Fruit fly (Drosophila melanogaster): ENCODE results near the gene CG34345.
A peak's percentile ranks its signal among the peaks of the same experiment; 100 is the strongest.

CG34345 gene

DNA sequence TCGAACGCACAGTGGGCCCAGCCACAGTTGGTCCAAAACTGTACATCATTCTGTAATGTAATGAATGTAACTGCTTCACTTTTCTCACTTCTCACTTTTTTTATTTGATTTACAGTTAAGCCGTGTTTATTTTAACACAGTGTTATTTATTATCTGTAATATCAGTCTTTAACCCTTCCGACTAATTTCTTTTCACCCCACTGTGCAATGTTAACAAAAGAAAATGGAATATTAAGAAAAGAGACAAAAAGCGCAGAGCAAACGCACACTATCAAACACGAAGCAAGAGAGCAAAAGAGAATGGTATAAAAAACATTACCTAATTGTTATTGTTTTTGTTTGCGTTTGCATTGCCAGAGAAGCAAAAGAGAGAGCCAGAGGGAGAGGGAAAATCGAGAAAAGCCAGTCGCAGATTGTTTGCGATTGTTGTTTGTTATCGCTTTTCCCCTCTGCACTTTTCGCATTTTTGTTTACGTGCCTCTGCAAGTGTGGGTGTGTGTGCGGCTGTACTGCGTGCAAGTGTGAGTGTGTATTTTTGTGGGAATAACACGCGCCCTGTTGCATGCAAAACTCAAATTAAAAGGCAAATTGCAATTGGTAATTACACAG, 24.3 kb downstream of the CG34345 start (continued):
- TF ChIP-seq pb (GFP tag; optimal IDR thresholded peaks at IDR 0.05), result peak; percentile 98
- peak; percentile 94 for TF ChIP-seq zfh2 (GFP tag; optimal IDR thresholded peaks at IDR 0.05)
- no peak for TF ChIP-seq CG8478 (optimal IDR thresholded peaks at IDR 0.05)
- peak; percentile 94 for TF ChIP-seq Mrtf (GFP tag; IDR thresholded peaks at IDR 0.05)
- peak; percentile 96 for TF ChIP-seq esg (GFP tag; conservative IDR thresholded peaks at IDR 0.05)
- peak; percentile 97 for TF ChIP-seq fd64A (GFP tag; optimal IDR thresholded peaks at IDR 0.05)
- TF ChIP-seq Hr39 (optimal IDR thresholded peaks at IDR 0.05), result no peak
- peak in 1 of 2 experiments; percentile 99 for TF ChIP-seq eve (GFP tag; optimal IDR thresholded peaks at IDR 0.05)
- peak; percentile 97 for TF ChIP-seq E2f1 (GFP tag; IDR thresholded peaks at IDR 0.05)
- TF ChIP-seq sisA (GFP tag; IDR thresholded peaks at IDR 0.05), result peak; percentile 97
- peak; percentile 95 for TF ChIP-seq CG9817 (tag; optimal IDR thresholded peaks at IDR 0.05)
- peak; percentile 98 to 99 for TF ChIP-seq Hr51 (GFP tag; optimal IDR thresholded peaks at IDR 0.05)
- peak; percentile 98 for TF ChIP-seq CG11504 (tag; optimal IDR thresholded peaks at IDR 0.05)
- peak; percentile 97 for TF ChIP-seq zen (tag; optimal IDR thresholded peaks at IDR 0.05)
- TF ChIP-seq CG11723 (GFP tag; optimal IDR thresholded peaks at IDR 0.05), result peak; percentile 98
- peak; percentile 96 for TF ChIP-seq Aef1 (GFP tag; IDR thresholded peaks at IDR 0.05)
- peak; percentile 99 for TF ChIP-seq CG2712 (tag; optimal IDR thresholded peaks at IDR 0.05)
- TF ChIP-seq Hr78 (GFP tag; optimal IDR thresholded peaks at IDR 0.05), result peak in 1 of 2 experiments; percentile 95
- peak; percentile 98 for TF ChIP-seq CG14441 (GFP tag; IDR thresholded peaks at IDR 0.05)
- TF ChIP-seq Neu2 (GFP tag; optimal IDR thresholded peaks at IDR 0.05; ENCODE audit: borderline replicate concordance), result peak; percentile 94
- TF ChIP-seq Fer3 (tag; optimal IDR thresholded peaks at IDR 0.05), result peak; percentile 97
- TF ChIP-seq CG11695 (GFP tag; IDR thresholded peaks at IDR 0.05), result peak; percentile 98
- peak; percentile 99 for TF ChIP-seq ems (GFP tag; optimal IDR thresholded peaks at IDR 0.05)
- TF ChIP-seq CG10565 (GFP tag; optimal IDR thresholded peaks at IDR 0.05), result peak; percentile 95
- no peak for TF ChIP-seq pan (optimal IDR thresholded peaks at IDR 0.05)
- peak in 1 of 2 experiments; percentile 98 for TF ChIP-seq pan (GFP tag; optimal IDR thresholded peaks at IDR 0.05 in 1 of 2, IDR thresholded peaks at IDR 0.05 in 1 of 2)
- peak; percentile 97 for TF ChIP-seq ase (GFP tag; IDR thresholded peaks at IDR 0.05)
- TF ChIP-seq dimm (GFP tag; IDR thresholded peaks at IDR 0.05), result peak; percentile 92
- peak; percentile 98 for TF ChIP-seq CG12769 (tag; optimal IDR thresholded peaks at IDR 0.05)
- TF ChIP-seq CG4360 (GFP tag; IDR thresholded peaks at IDR 0.05), result peak; percentile 80
- peak; percentile 99 for TF ChIP-seq ci (GFP tag; IDR thresholded peaks at IDR 0.05)
- TF ChIP-seq HmgD (GFP tag; optimal IDR thresholded peaks at IDR 0.05), result peak; percentile 96
- peak; percentile 98 for TF ChIP-seq CG18476 (GFP tag; optimal IDR thresholded peaks at IDR 0.05)
- TF ChIP-seq salm (tag; optimal IDR thresholded peaks at IDR 0.05), result peak; percentile 99
- peak; percentile 97 for TF ChIP-seq Max (GFP tag; optimal IDR thresholded peaks at IDR 0.05)
- TF ChIP-seq CG2116 (GFP tag; optimal IDR thresholded peaks at IDR 0.05), result peak; percentile 92
- peak; percentile 94 for TF ChIP-seq peb (GFP tag; IDR thresholded peaks at IDR 0.05)
- peak; percentile 57 for TF ChIP-seq CG14860 (GFP tag; IDR thresholded peaks at IDR 0.05; ENCODE audit: partially characterized antibody)
- peak; percentile 96 for TF ChIP-seq Dek (tag; optimal IDR thresholded peaks at IDR 0.05)
- peak; percentile 98 for TF ChIP-seq BtbVII (GFP tag; optimal IDR thresholded peaks at IDR 0.05)
- TF ChIP-seq CG30020 (tag; optimal IDR thresholded peaks at IDR 0.05), result peak; percentile 86
- TF ChIP-seq CG6765 (GFP tag; optimal IDR thresholded peaks at IDR 0.05), result peak; percentile 97
- TF ChIP-seq crp (GFP tag; optimal IDR thresholded peaks at IDR 0.05), result peak; percentile 34 to 73
- TF ChIP-seq CG4617 (GFP tag; optimal IDR thresholded peaks at IDR 0.05; ENCODE audit: borderline replicate concordance), result peak; percentile 97
- TF ChIP-seq gfzf (GFP tag; optimal IDR thresholded peaks at IDR 0.05), result peak; percentile 23
- TF ChIP-seq cato (GFP tag; optimal IDR thresholded peaks at IDR 0.05; ENCODE audit: borderline replicate concordance), result peak; percentile 98
- peak; percentile 96 for TF ChIP-seq CG9876 (GFP tag; optimal IDR thresholded peaks at IDR 0.05)
- peak; percentile 99 for TF ChIP-seq NC2β (GFP tag; optimal IDR thresholded peaks at IDR 0.05)
- TF ChIP-seq jing (GFP tag; optimal IDR thresholded peaks at IDR 0.05), result peak; percentile 98
- peak; percentile 95 for TF ChIP-seq jigr1 (GFP tag; IDR thresholded peaks at IDR 0.05)
- peak; percentile 78 for TF ChIP-seq CTCF (GFP tag; optimal IDR thresholded peaks at IDR 0.05)

Data from whole organism, embryonic.